Fruit fly (Drosophila melanogaster): Measurements from ENCODE around the gene CG46517.
"Not testable (repeated sequence)": the region's sequence is repeated elsewhere in the genome, so short reads cannot be mapped to it uniquely, and the experiment has no call there.

The CG46517 gene

DNA sequence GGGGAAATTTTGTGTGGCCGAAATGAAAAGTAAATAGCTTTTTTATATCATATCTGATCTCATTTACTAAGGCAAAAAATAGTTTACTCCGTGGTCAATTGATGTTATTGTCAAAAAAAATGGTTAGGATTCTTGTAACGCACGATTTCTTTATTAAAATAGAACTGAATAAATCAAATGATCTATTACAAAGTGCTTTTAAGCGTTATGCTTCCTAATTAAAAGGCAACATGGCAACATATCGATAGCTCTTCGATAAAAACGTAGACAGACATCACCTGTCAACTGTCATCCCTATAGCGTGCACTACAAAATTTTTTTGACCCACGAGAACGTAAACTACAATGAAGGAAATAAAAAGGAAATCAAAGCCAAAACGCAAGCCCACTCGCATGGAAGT, at the start of gene CG46517:
CG46517 (plus strand) TSS at position 301 of the 400 bp plus-strand sequence.
- not testable (repeated sequence) for TF ChIP-seq btn, lbe, CG6654 (GFP tag; optimal IDR thresholded peaks at IDR 0.05)

- TF ChIP-seq CG15514 (GFP tag; optimal IDR thresholded peaks at IDR 0.05); lab (GFP tag; optimal IDR thresholded peaks at IDR 0.05); Mrtf (GFP tag; IDR thresholded peaks at IDR 0.05): not testable (repeated sequence)
Measured at dm6 chrX:22172341-22172740, 44.8 kb upstream of the CG46517 start, which contains the start of gene CG46509. TSS of gene CG46509 (plus strand) at chrX:22172641.

- TF ChIP-seq CG13123 (GFP tag; optimal IDR thresholded peaks at IDR 0.05); Fer3 (tag; optimal IDR thresholded peaks at IDR 0.05); sug (tag; optimal IDR thresholded peaks at IDR 0.05): not testable (repeated sequence)
Measured at dm6 chrX:22177205-22177604, 40.0 kb upstream of the CG46517 start, which contains the start of gene CG46510. TSS of gene CG46510 (plus strand) at chrX:22177505.

DNA sequence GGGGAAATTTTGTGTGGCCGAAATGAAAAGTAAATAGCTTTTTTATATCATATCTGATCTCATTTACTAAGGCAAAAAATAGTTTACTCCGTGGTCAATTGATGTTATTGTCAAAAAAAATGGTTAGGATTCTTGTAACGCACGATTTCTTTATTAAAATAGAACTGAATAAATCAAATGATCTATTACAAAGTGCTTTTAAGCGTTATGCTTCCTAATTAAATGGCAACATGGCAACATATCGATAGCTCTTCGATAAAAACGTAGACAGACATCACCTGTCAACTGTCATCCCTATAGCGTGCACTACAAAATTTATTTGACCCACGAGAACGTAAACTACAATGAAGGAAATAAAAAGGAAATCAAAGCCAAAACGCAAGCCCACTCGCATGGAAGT, 35.0 kb upstream of the CG46517 start, which contains the start of gene CG46511:
CG46511 (plus strand) TSS at position 301 of the 400 bp plus-strand sequence.
- not testable (repeated sequence) for TF ChIP-seq klu, ttk, CG6272 (GFP tag; IDR thresholded peaks at IDR 0.05)

DNA sequence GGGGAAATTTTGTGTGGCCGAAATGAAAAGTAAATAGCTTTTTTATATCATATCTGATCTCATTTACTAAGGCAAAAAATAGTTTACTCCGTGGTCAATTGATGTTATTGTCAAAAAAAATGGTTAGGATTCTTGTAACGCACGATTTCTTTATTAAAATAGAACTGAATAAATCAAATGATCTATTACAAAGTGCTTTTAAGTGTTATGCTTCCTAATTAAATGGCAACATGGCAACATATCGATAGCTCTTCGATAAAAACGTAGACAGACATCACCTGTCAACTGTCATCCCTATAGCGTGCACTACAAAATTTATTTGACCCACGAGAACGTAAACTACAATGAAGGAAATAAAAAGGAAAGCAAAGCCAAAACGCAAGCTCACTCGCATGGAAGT, 30.1 kb upstream of the CG46517 start, which contains the start of gene CG46512:
CG46512 (plus strand) TSS at position 301 of the 400 bp plus-strand sequence.
- TF ChIP-seq Asciz (GFP tag; optimal IDR thresholded peaks at IDR 0.05); dati (GFP tag; IDR thresholded peaks at IDR 0.05); HmgD (GFP tag; optimal IDR thresholded peaks at IDR 0.05): not testable (repeated sequence)

dm6 chrX:22191973-22192372, 25.2 kb upstream of the CG46517 start, which contains the start of gene CG46513:
TSS of gene CG46513 (plus strand) at chrX:22192273.
- not testable (repeated sequence) for TF ChIP-seq Mad, mam, Sry-β (GFP tag; optimal IDR thresholded peaks at IDR 0.05)

DNA sequence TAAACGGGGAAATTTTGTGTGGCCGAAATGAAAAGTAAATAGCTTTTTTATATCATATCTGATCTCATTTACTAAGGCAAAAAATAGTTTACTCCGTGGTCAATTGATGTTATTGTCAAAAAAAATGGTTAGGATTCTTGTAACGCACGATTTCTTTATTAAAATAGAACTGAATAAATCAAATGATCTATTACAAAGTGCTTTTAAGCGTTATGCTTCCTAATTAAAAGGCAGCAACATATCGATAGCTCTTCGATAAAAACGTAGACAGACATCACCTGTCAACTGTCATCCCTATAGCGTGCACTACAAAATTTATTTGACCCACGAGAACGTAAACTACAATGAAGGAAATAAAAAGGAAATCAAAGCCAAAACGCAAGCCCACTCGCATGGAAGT, 20.3 kb upstream of the CG46517 start, which contains the start of gene CG46514:
CG46514 (plus strand) TSS at position 301 of the 400 bp plus-strand sequence.
- not testable (repeated sequence) for TF ChIP-seq Nf-YC (tag; optimal IDR thresholded peaks at IDR 0.05); ems (GFP tag; optimal IDR thresholded peaks at IDR 0.05); lmd (GFP tag; IDR thresholded peaks at IDR 0.05)

DNA sequence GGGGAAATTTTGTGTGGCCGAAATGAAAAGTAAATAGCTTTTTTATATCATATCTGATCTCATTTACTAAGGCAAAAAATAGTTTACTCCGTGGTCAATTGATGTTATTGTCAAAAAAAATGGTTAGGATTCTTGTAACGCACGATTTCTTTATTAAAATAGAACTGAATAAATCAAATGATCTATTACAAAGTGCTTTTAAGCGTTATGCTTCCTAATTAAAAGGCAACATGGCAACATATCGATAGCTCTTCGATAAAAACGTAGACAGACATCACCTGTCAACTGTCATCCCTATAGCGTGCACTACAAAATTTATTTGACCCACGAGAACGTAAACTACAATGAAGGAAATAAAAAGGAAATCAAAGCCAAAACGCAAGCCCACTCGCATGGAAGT, 15.3 kb upstream of the CG46517 start, which contains the start of gene CG46515:
CG46515 (plus strand) TSS at position 301 of the 400 bp plus-strand sequence.
- not testable (repeated sequence) for TF ChIP-seq CG2129 (GFP tag; IDR thresholded peaks at IDR 0.05; ENCODE audit: partially characterized antibody); inv (GFP tag; IDR thresholded peaks at IDR 0.05; ENCODE audit: partially characterized antibody); CoRest (tag; optimal IDR thresholded peaks at IDR 0.05)

Data from whole organism, embryonic.